Worm (Caenorhabditis elegans) whole organism, L4 larva: ENCODE measurements around the gene ckb-1.

ENCODE experiments used
- D1046.2 ChIP-seq: fragments of 200-800 bp; sonication (Bioruptor generic); IDR thresholded peaks from 2 replicates; pipeline ENCODE4 v1.3.6; 2022; ENCODE audit warnings: missing genetic modification characterization, missing compliant biosample characterization
- F10B5.3 ChIP-seq: sonication (generic microtip); optimal IDR thresholded peaks from 2 replicates; lab custom pipeline; 2016; ENCODE audit warnings: mild to moderate bottlenecking, missing genetic modification characterization, missing compliant biosample characterization
- F26F4.8 ChIP-seq: fragments of 200-800 bp; sonication (Bioruptor generic); conservative IDR thresholded peaks from 2 replicates; pipeline ENCODE4 v1.3.6; 2022; ENCODE audit warnings: missing genetic modification characterization, missing compliant biosample characterization
- F37D6.2 ChIP-seq: sonication (generic microtip); optimal IDR thresholded peaks from 2 replicates; lab custom pipeline; 2016; ENCODE audit warnings: mild to moderate bottlenecking, missing genetic modification characterization, missing compliant biosample characterization
- F49E8.2 ChIP-seq: sonication (generic microtip); optimal IDR thresholded peaks from 2 replicates; lab custom pipeline; 2016; ENCODE audit warnings: missing compliant biosample characterization, mild to moderate bottlenecking, missing genetic modification characterization, borderline replicate concordance
- Y105C5A.15 ChIP-seq: fragments of 200-800 bp; sonication (Bioruptor generic); IDR thresholded peaks from 2 replicates; pipeline ENCODE4 v1.3.6; 2022; ENCODE audit warnings: missing genetic modification characterization, missing compliant biosample characterization
- Y5F2A.4 ChIP-seq: fragments of 200-800 bp; sonication (Bioruptor generic); optimal IDR thresholded peaks from 2 replicates; lab custom pipeline; 2018; ENCODE audit warnings: mild to moderate bottlenecking, missing genetic modification characterization, missing compliant biosample characterization
- Y75B8A.6 ChIP-seq: fragments of 200-800 bp; sonication (Bioruptor generic); IDR thresholded peaks from 2 replicates; pipeline ENCODE4 v1.3.6; 2022; ENCODE audit warnings: missing genetic modification reagents, missing genetic modification characterization, missing compliant biosample characterization
- ZK546.5 ChIP-seq, 2 experiments: sonication (generic microtip); optimal IDR thresholded peaks; 2 replicates each; lab custom pipeline; 2017; ENCODE audit warnings: missing biosample characterization in 2 of 2, missing genetic modification characterization in 2 of 2
- aha-1 ChIP-seq: fragments of 150-350 bp; peaks from one replicate; lab custom pipeline; 2014; ENCODE audit warnings: missing biosample characterization, missing genetic modification characterization
- aly-2 ChIP-seq: sonication (generic microtip); optimal IDR thresholded peaks from 2 replicates; lab custom pipeline; 2018; ENCODE audit warnings: missing biosample characterization, missing genetic modification characterization
- ama-1 ChIP-seq: fragments of 150-350 bp; optimal IDR thresholded peaks from 2 replicates; lab custom pipeline; 2014; ENCODE audit warnings: inconsistent platforms, mixed read lengths
- ceh-20 ChIP-seq: fragments of 200-800 bp; sonication (Bioruptor generic); IDR thresholded peaks from 2 replicates; pipeline ENCODE4 v1.3.6; 2022; ENCODE audit warnings: missing genetic modification reagents, missing genetic modification characterization, missing compliant biosample characterization
- ceh-28 ChIP-seq: fragments of 150-350 bp; optimal IDR thresholded peaks from 2 replicates; lab custom pipeline; 2014; ENCODE audit warnings: missing biosample characterization, missing genetic modification reagents, missing genetic modification characterization
- ceh-44 ChIP-seq: fragments of 200-800 bp; sonication (Bioruptor generic); IDR thresholded peaks from 2 replicates; pipeline ENCODE4 v1.3.6; 2022; ENCODE audit warnings: missing genetic modification reagents, missing genetic modification characterization, missing compliant biosample characterization
- ceh-62 ChIP-seq: sonication (generic microtip); optimal IDR thresholded peaks from 2 replicates; lab custom pipeline; 2017; ENCODE audit warnings: missing biosample characterization, missing genetic modification characterization
- ceh-82 ChIP-seq: sonication (generic microtip); optimal IDR thresholded peaks from 2 replicates; lab custom pipeline; 2017; ENCODE audit warnings: missing biosample characterization, missing genetic modification characterization
- ces-1 ChIP-seq: fragments of 150-350 bp; sonication (generic microtip); optimal IDR thresholded peaks from 4 replicates; lab custom pipeline; 2014; ENCODE audit warnings: missing biosample characterization, missing genetic modification reagents, missing genetic modification characterization
- ctbp-1 ChIP-seq: fragments of 200-800 bp; sonication (Bioruptor generic); IDR thresholded peaks from 2 replicates; pipeline ENCODE4 v1.3.6; 2022; ENCODE audit warnings: missing genetic modification reagents, missing genetic modification characterization, missing compliant biosample characterization
- daf-19 ChIP-seq: fragments of 200-800 bp; sonication (Bioruptor generic); conservative IDR thresholded peaks from 2 replicates; pipeline ENCODE4 v1.3.6; 2022; ENCODE audit warnings: missing genetic modification characterization, missing compliant biosample characterization
- daf-8 ChIP-seq: fragments of 200-800 bp; sonication (Bioruptor generic); IDR thresholded peaks from 2 replicates; pipeline ENCODE4 v1.3.6; 2022; ENCODE audit warnings: missing genetic modification characterization, missing compliant biosample characterization
- gei-8 ChIP-seq: fragments of 200-800 bp; sonication (Bioruptor generic); optimal IDR thresholded peaks from 2 replicates; lab custom pipeline; 2018; ENCODE audit warnings: mild to moderate bottlenecking, missing genetic modification characterization, missing compliant biosample characterization
- hlh-11 ChIP-seq: fragments of 200-800 bp; sonication (Bioruptor generic); optimal IDR thresholded peaks from 2 replicates; lab custom pipeline; 2018; ENCODE audit warnings: mild to moderate bottlenecking, missing genetic modification characterization, missing compliant biosample characterization
- hmg-1.1 ChIP-seq: fragments of 200-800 bp; sonication (Bioruptor generic); IDR thresholded peaks from 2 replicates; pipeline ENCODE4 v1.3.6; 2022; ENCODE audit warnings: missing genetic modification reagents, missing genetic modification characterization, missing compliant biosample characterization
- lim-7 ChIP-seq: fragments of 200-800 bp; sonication (Bioruptor generic); IDR thresholded peaks from 2 replicates; pipeline ENCODE4 v1.3.6; 2022; ENCODE audit warnings: missing genetic modification characterization, missing compliant biosample characterization
- lin-15B ChIP-seq: fragments of 150-350 bp; sonication (generic microtip); optimal IDR thresholded peaks from 3 replicates; lab custom pipeline; 2014; ENCODE audit warnings: missing biosample characterization, missing genetic modification characterization
- lin-29 ChIP-seq: fragments of 200-800 bp; sonication (Bioruptor generic); IDR thresholded peaks from 2 replicates; pipeline ENCODE4 v1.3.6; 2022; ENCODE audit warnings: missing genetic modification reagents, missing genetic modification characterization, missing compliant biosample characterization
- lin-39 ChIP-seq: fragments of 150-350 bp; optimal IDR thresholded peaks from 2 replicates; lab custom pipeline; 2014; ENCODE audit warnings: missing biosample characterization, missing genetic modification reagents, missing genetic modification characterization
- madf-9 ChIP-seq: fragments of 200-800 bp; sonication (Bioruptor generic); conservative IDR thresholded peaks from 2 replicates; pipeline ENCODE4 v1.3.6; 2022; ENCODE audit warnings: missing genetic modification reagents, missing genetic modification characterization, missing compliant biosample characterization
- mdt-29 ChIP-seq: fragments of 200-800 bp; sonication (Bioruptor generic); IDR thresholded peaks from 2 replicates; pipeline ENCODE4 v1.3.6; 2022; ENCODE audit warnings: missing genetic modification reagents, missing genetic modification characterization, missing compliant biosample characterization
- mxl-3 ChIP-seq: fragments of 200-800 bp; sonication (Bioruptor generic); optimal IDR thresholded peaks from 2 replicates; lab custom pipeline; 2018; ENCODE audit warnings: mild to moderate bottlenecking, missing genetic modification characterization, missing compliant biosample characterization
- nhr-11 ChIP-seq: fragments of 150-350 bp; optimal IDR thresholded peaks from 2 replicates; lab custom pipeline; 2014; ENCODE audit warnings: missing biosample characterization, missing genetic modification characterization
- nhr-237 ChIP-seq: sonication (generic microtip); optimal IDR thresholded peaks from 2 replicates; lab custom pipeline; 2017; ENCODE audit warnings: missing biosample characterization, missing genetic modification characterization
- nhr-25 ChIP-seq: sonication (generic microtip); optimal IDR thresholded peaks from 2 replicates; lab custom pipeline; 2017; ENCODE audit warnings: missing genetic modification characterization, mild to moderate bottlenecking, missing compliant biosample characterization, antibody characterized with exemption, moderate library complexity, borderline replicate concordance; ENCODE audit not compliant: insufficient read depth
- nhr-28 ChIP-seq: fragments of 150-350 bp; optimal IDR thresholded peaks from 2 replicates; lab custom pipeline; 2014; ENCODE audit warnings: missing biosample characterization, missing genetic modification characterization
- nhr-6 ChIP-seq: fragments of 150-350 bp; optimal IDR thresholded peaks from 2 replicates; lab custom pipeline; 2014; ENCODE audit warnings: missing biosample characterization, missing genetic modification characterization
- rbr-2 ChIP-seq: sonication (generic microtip); optimal IDR thresholded peaks from 2 replicates; lab custom pipeline; 2016; ENCODE audit warnings: missing genotype, missing genetic modification characterization, missing compliant biosample characterization
- skn-1 ChIP-seq: fragments of 150-350 bp; optimal IDR thresholded peaks from 2 replicates; lab custom pipeline; 2014; ENCODE audit warnings: missing biosample characterization, missing genetic modification characterization
- snpc-1.2 ChIP-seq: fragments of 200-800 bp; sonication (Bioruptor generic); IDR thresholded peaks from 2 replicates; pipeline ENCODE4 v1.3.6; 2022; ENCODE audit warnings: missing genetic modification reagents, missing genetic modification characterization, missing compliant biosample characterization
- spr-3 ChIP-seq: fragments of 200-800 bp; sonication (Bioruptor generic); optimal IDR thresholded peaks from 2 replicates; lab custom pipeline; 2018; ENCODE audit warnings: mild to moderate bottlenecking, missing genetic modification characterization, missing compliant biosample characterization
- unc-130 ChIP-seq: sonication (generic microtip); optimal IDR thresholded peaks from 2 replicates; lab custom pipeline; 2016; ENCODE audit warnings: missing genetic modification reagents, missing genetic modification characterization, missing compliant biosample characterization
- ztf-11 ChIP-seq: fragments of 150-350 bp; optimal IDR thresholded peaks from 2 replicates; lab custom pipeline; 2014; ENCODE audit warnings: missing biosample characterization, missing genetic modification characterization

Gene ckb-1

ce11 chrIII:4381343-4381742, 16.3 kb downstream of the ckb-1 start, which contains the start of gene pals-27:
TSS of gene pals-27 (plus strand) at chrIII:4381643.
- TF ChIP-seq lim-7 (GFP tag; lab: Robert Waterston, UW) (no peak), D1046.2 (no peak), aly-2 (tag; lab: Kevin White, UChicago) (no peak), lin-29 (GFP tag; lab: Robert Waterston, UW) (no peak), mdt-29 (GFP tag; lab: Robert Waterston, UW) (no peak), ceh-44 (GFP tag; lab: Robert Waterston, UW) (no peak), F37D6.2 (tag; lab: Kevin White, UChicago) (no peak), rbr-2 (tag; lab: Kevin White, UChicago) (no peak), ztf-11 (no peak), hlh-11 (tag; lab: Kevin White, UChicago) (no peak)
- TF ChIP-seq, all 104 proteins: peak for 0

ce11 chrIII:4382118-4382517, 17.0 kb downstream of the ckb-1 start:
- no peak for TF ChIP-seq nhr-6 (tag; lab: Kevin White, UChicago)
- TF ChIP-seq F26F4.8 (GFP tag; lab: Robert Waterston, UW) = no peak
- TF ChIP-seq aha-1 (tag; lab: Kevin White, UChicago) = peak; percentile 87

ce11 chrIII:4384487-4384886, 19.4 kb downstream of the ckb-1 start, which contains the start of gene pals-28:
TSS of gene pals-28 (plus strand) at chrIII:4384787.
- TF ChIP-seq ceh-82 (tag; lab: Kevin White, UChicago) = no peak
- no peak for TF ChIP-seq ama-1
- TF ChIP-seq daf-8 (GFP tag; lab: Robert Waterston, UW) = no peak
- TF ChIP-seq gei-8 (GFP tag; lab: Kevin White, UChicago) = no peak
- TF ChIP-seq unc-130 (GFP tag; lab: Kevin White, UChicago) = no peak
- no peak for TF ChIP-seq ces-1 (GFP tag; lab: Kevin White, UChicago)
- no peak for TF ChIP-seq hmg-1.1 (GFP tag; lab: Robert Waterston, UW)
- TF ChIP-seq D1046.2 = no peak
- no peak for TF ChIP-seq lin-39 (tag; lab: Kevin White, UChicago)
- no peak for TF ChIP-seq nhr-237 (tag; lab: Kevin White, UChicago)
- TF ChIP-seq ZK546.5 (tag; optimal IDR thresholded peaks at IDR 0.05; lab: Kevin White, UChicago) = no peak
- no peak for TF ChIP-seq nhr-28 (tag; lab: Kevin White, UChicago)
- TF ChIP-seq ceh-20 (GFP tag; lab: Robert Waterston, UW) = no peak
- TF ChIP-seq ceh-62 = no peak

ce11 chrIII:4390421-4390820, 25.3 kb downstream of the ckb-1 start:
- TF ChIP-seq skn-1 (tag; lab: Kevin White, UChicago) (no peak), lin-15B (tag; lab: Kevin White, UChicago) (no peak), mxl-3 (no peak), Y5F2A.4 (GFP tag; lab: Kevin White, UChicago) (no peak), daf-8 (GFP tag; lab: Robert Waterston, UW) (no peak), ceh-28 (tag; lab: Kevin White, UChicago) (no peak), lin-29 (GFP tag; lab: Robert Waterston, UW) (no peak), snpc-1.2 (no peak), spr-3 (GFP tag; lab: Kevin White, UChicago) (no peak), F10B5.3 (tag; lab: Kevin White, UChicago) (no peak), F49E8.2 (tag; lab: Kevin White, UChicago) (no peak), Y105C5A.15 (GFP tag; lab: Robert Waterston, UW) (no peak), Y75B8A.6 (GFP tag; lab: Robert Waterston, UW) (no peak), nhr-25 (tag; lab: Kevin White, UChicago) (no peak), madf-9 (GFP tag; lab: Robert Waterston, UW) (no peak), nhr-11 (tag; lab: Kevin White, UChicago) (no peak), daf-19 (no peak), ctbp-1 (GFP tag; lab: Robert Waterston, UW) (no peak)
